Fruit fly (Drosophila melanogaster): ENCODE measurements around the gene CG31523.

Gene CG31523

DNA sequence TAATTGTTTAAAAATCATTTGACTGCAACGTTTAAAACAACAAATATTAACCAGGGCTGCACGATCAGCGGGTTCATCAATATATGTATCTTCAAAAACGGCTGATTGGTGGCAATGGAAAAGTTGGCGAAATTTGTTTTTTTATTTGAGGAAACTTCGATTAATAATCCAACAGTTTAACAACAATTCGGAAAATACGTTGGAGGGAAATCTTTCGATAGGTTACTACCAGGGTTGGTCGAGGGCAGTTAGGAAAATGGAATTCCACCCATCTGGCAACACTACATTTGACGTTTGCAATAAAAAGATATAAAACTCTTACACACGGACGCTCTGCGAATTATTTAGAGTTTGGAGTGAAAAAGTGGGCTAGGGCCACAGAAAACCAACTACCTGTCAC is 41.9 kb downstream of the CG31523 start, which contains the start of the genes Lipt2 and CG14650 (continued):
- peak; percentile 81 for TF ChIP-seq CG18011 (GFP tag; optimal IDR thresholded peaks at IDR 0.05)
- no peak for TF ChIP-seq caup (GFP tag; optimal IDR thresholded peaks at IDR 0.05; ENCODE audit: severe bottlenecking)
- peak in 1 of 3 experiments; percentile 52 for TF ChIP-seq lola (GFP tag; optimal IDR thresholded peaks at IDR 0.05)
- TF ChIP-seq CG31388 (GFP tag; optimal IDR thresholded peaks at IDR 0.05): no peak
- TF ChIP-seq HmgZ (tag; optimal IDR thresholded peaks at IDR 0.05): peak; percentile 86
- TF ChIP-seq CG14441 (GFP tag; IDR thresholded peaks at IDR 0.05): peak; percentile 33; the same call in 1 of the 2 replicates
- TF ChIP-seq pan (optimal IDR thresholded peaks at IDR 0.05): no peak
- TF ChIP-seq pan (GFP tag; optimal IDR thresholded peaks at IDR 0.05 in 1 of 2, IDR thresholded peaks at IDR 0.05 in 1 of 2): peak in 1 of 2 experiments; percentile 49
- peak; percentile 37 for TF ChIP-seq CG1647 (GFP tag; optimal IDR thresholded peaks at IDR 0.05)
- TF ChIP-seq MTF-1 (GFP tag; optimal IDR thresholded peaks at IDR 0.05; ENCODE audit: borderline replicate concordance): no peak
- no peak for TF ChIP-seq D19B (GFP tag; optimal IDR thresholded peaks at IDR 0.05)
- TF ChIP-seq jing (GFP tag; optimal IDR thresholded peaks at IDR 0.05): no peak
- peak; percentile 74 for TF ChIP-seq CG14710 (tag; optimal IDR thresholded peaks at IDR 0.05)
- peak; percentile 22 for TF ChIP-seq twi (tag; optimal IDR thresholded peaks at IDR 0.05)
- TF ChIP-seq jigr1 (GFP tag; IDR thresholded peaks at IDR 0.05): no peak
- peak; percentile 37 for TF ChIP-seq CG10979 (tag; optimal IDR thresholded peaks at IDR 0.05)
- peak; percentile 82 for TF ChIP-seq CG1603 (tag; optimal IDR thresholded peaks at IDR 0.05)
- peak; percentile 46 for TF ChIP-seq CG18262 (tag; optimal IDR thresholded peaks at IDR 0.05)
- peak; percentile 47 for TF ChIP-seq CG7839 (tag; optimal IDR thresholded peaks at IDR 0.05)
- TF ChIP-seq CoRest (tag; optimal IDR thresholded peaks at IDR 0.05): no peak
- peak; percentile 54 for TF ChIP-seq repo (GFP tag; optimal IDR thresholded peaks at IDR 0.05)
- no peak for TF ChIP-seq cg (GFP tag; optimal IDR thresholded peaks at IDR 0.05)
- TF ChIP-seq CG10565 (GFP tag; optimal IDR thresholded peaks at IDR 0.05): no peak
- TF ChIP-seq gce (GFP tag; IDR thresholded peaks at IDR 0.05): no peak
- TF ChIP-seq hbn (GFP tag; IDR thresholded peaks at IDR 0.05; ENCODE audit: partially characterized antibody): peak; percentile 55; the same call in 1 of the 2 replicates
- TF ChIP-seq Atf3 (GFP tag; optimal IDR thresholded peaks at IDR 0.05): peak; percentile 42
- no peak for TF ChIP-seq Meics (GFP tag; optimal IDR thresholded peaks at IDR 0.05)
- TF ChIP-seq CG12659 (GFP tag; optimal IDR thresholded peaks at IDR 0.05): peak; percentile 77
- TF ChIP-seq CG3281 (GFP tag; optimal IDR thresholded peaks at IDR 0.05): peak; percentile 90
- TF ChIP-seq h (optimal IDR thresholded peaks at IDR 0.05): no peak
- peak; percentile 20 for TF ChIP-seq CG4820 (GFP tag; optimal IDR thresholded peaks at IDR 0.05)
- TF ChIP-seq cas (GFP tag; IDR thresholded peaks at IDR 0.05): no peak
- no peak for TF ChIP-seq CG10321 (GFP tag; IDR thresholded peaks at IDR 0.05)
- no peak for TF ChIP-seq dati (GFP tag; IDR thresholded peaks at IDR 0.05)
- no peak for TF ChIP-seq sqz (GFP tag; optimal IDR thresholded peaks at IDR 0.05)
- TF ChIP-seq CG32772 (GFP tag; IDR thresholded peaks at IDR 0.05): 0 out of 2 replicates have a peak, but pooled peaks have one; percentile 18
- peak; percentile 8 for TF ChIP-seq mirr (GFP tag; optimal IDR thresholded peaks at IDR 0.05)
- peak; percentile 53 for TF ChIP-seq tx (GFP tag; optimal IDR thresholded peaks at IDR 0.05)
- TF ChIP-seq CG5245 (GFP tag; optimal IDR thresholded peaks at IDR 0.05): no peak
- TF ChIP-seq stc (GFP tag; IDR thresholded peaks at IDR 0.05): no peak
- peak; percentile 8 for TF ChIP-seq NC2α (GFP tag; optimal IDR thresholded peaks at IDR 0.05)
- TF ChIP-seq odd (GFP tag; optimal IDR thresholded peaks at IDR 0.05): no peak
- no peak for TF ChIP-seq cad (GFP tag; optimal IDR thresholded peaks at IDR 0.05)
- TF ChIP-seq CG16813 (GFP tag; IDR thresholded peaks at IDR 0.05; ENCODE audit: partially characterized antibody): peak; percentile 54; the same call in 2 of the 3 replicates
- no peak for TF ChIP-seq Deaf1 (tag; optimal IDR thresholded peaks at IDR 0.05)
- TF ChIP-seq CG17385 (GFP tag; optimal IDR thresholded peaks at IDR 0.05): peak; percentile 6
- no peak for TF ChIP-seq toy (GFP tag; IDR thresholded peaks at IDR 0.05)
- 0 out of 4 replicates have a peak, but pooled peaks have one; percentile 46 for TF ChIP-seq Gug (GFP tag; IDR thresholded peaks at IDR 0.05)
- TF ChIP-seq knrl (GFP tag; IDR thresholded peaks at IDR 0.05; ENCODE audit: partially characterized antibody): peak; percentile 61
- peak; percentile 77 for TF ChIP-seq gro (GFP tag; optimal IDR thresholded peaks at IDR 0.05)
- peak; percentile 38 for TF ChIP-seq ewg (GFP tag; optimal IDR thresholded peaks at IDR 0.05)
